Fruit fly (Drosophila melanogaster): ENCODE data around the gene Archease.

Gene Archease

DNA sequence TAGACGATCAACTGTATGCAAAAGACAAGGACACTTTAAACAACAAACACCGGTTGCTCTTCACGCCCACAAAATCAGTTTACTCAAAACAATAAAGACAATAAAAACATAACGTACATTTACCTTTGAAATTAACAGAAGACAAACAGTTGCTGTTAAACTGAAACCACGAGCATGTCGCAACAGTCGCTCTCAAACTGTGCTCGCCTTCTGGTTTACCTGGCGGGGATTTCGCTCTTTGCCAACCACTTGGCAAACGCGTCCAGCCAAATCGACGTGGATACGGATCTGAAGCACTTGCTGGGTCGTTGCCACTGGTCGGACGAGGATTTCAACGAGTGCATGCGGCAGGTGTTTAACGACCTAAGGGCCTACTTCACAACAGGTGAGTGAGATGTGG lies 2.6 kb upstream of the Archease start:
- TF ChIP-seq pan (optimal IDR thresholded peaks at IDR 0.05) (no peak), psq (optimal IDR thresholded peaks at IDR 0.05) (no peak), Dll (optimal IDR thresholded peaks at IDR 0.05) (no peak), CG8478 (optimal IDR thresholded peaks at IDR 0.05) (no peak), EcR (GFP tag; optimal IDR thresholded peaks at IDR 0.05) (no peak), usp (GFP tag; optimal IDR thresholded peaks at IDR 0.05) (no peak)

DNA sequence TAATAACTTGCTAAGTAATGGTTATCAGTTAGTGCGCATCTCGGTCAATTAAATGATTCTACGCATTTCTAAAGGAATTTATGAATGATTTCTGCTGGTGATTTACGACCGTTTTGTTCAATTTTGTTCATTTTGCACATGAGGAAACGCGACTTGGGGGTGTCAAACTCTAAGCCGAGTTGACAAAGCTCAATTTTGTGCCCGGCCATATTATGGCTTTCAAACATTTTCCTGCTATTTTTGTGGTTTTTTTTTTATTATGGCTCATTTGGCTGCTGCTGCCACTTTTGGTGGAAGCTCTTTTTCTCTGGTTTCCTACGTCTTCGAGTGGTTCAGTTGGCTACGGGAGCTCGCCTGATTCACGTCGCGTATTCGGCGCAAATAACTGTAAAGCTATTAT lies 1.3 kb upstream of the Archease start, which contains the start of gene Jhbp16:
TSS of gene Jhbp16 (plus strand) at position 301 of the 400 bp plus-strand sequence.
- TF ChIP-seq EcR (GFP tag; optimal IDR thresholded peaks at IDR 0.05) (no peak), usp (GFP tag; optimal IDR thresholded peaks at IDR 0.05) (no peak), pan (optimal IDR thresholded peaks at IDR 0.05) (no peak), Dll (optimal IDR thresholded peaks at IDR 0.05) (no peak), psq (optimal IDR thresholded peaks at IDR 0.05) (no peak), CG8478 (optimal IDR thresholded peaks at IDR 0.05) (no peak)

DNA sequence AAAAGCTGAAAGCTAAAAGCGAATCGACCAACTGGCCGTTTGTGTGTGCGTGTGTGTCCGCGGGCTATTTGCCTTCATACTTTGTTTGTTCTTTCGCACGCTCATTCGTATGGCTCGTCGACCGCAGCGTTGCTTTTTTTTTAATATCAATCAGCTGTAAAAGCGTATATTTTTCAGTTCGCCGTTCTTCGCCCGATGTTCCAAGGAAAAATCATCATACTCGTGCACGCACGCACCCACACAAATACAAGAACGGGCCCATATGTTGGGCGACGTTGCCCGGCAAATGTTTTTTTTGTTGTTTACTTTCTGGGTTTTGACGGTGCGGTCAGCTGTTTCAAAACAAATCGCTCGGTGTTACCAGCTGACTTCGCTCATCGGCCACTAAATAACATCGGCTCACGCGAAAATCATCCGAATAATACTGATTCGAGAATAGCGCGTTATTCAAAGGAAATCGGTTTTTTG lies 2.1 kb downstream of the Archease start, which contains the start of gene E2f1:
TSS of gene E2f1 (minus strand) at position 213 of the 468 bp plus-strand sequence.
- TF ChIP-seq CG8478 (optimal IDR thresholded peaks at IDR 0.05) (no peak), Dll (optimal IDR thresholded peaks at IDR 0.05) (no peak), usp (GFP tag; optimal IDR thresholded peaks at IDR 0.05) (no peak), EcR (GFP tag; optimal IDR thresholded peaks at IDR 0.05) (no peak), pan (optimal IDR thresholded peaks at IDR 0.05) (no peak), psq (optimal IDR thresholded peaks at IDR 0.05) (no peak)

DNA sequence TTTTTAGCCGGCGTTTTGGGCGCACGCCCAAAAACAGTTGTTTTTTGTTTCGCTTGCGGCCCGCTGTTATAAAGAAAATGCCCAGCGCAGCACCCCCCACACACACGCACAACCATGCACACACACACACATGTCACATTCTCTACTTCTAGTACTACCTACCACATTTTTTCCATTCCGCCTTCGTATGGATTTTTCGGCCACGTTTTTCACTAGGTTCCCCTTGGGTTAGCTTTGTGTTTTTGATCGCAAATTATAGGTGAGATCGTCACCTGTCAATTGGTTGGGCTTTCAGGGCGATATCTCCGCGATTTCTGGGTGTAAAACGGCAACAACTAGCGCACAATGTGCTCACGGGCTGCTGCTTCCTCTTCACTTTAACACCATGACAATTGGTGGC lies 2.7 kb downstream of the Archease start:
- no peak for TF ChIP-seq Dll (optimal IDR thresholded peaks at IDR 0.05)
- TF ChIP-seq psq (optimal IDR thresholded peaks at IDR 0.05): no peak
- TF ChIP-seq EcR (GFP tag; optimal IDR thresholded peaks at IDR 0.05): no peak
- TF ChIP-seq CG8478 (optimal IDR thresholded peaks at IDR 0.05): no peak
- no peak for TF ChIP-seq usp (GFP tag; optimal IDR thresholded peaks at IDR 0.05)
- TF ChIP-seq pan (optimal IDR thresholded peaks at IDR 0.05): no peak

DNA sequence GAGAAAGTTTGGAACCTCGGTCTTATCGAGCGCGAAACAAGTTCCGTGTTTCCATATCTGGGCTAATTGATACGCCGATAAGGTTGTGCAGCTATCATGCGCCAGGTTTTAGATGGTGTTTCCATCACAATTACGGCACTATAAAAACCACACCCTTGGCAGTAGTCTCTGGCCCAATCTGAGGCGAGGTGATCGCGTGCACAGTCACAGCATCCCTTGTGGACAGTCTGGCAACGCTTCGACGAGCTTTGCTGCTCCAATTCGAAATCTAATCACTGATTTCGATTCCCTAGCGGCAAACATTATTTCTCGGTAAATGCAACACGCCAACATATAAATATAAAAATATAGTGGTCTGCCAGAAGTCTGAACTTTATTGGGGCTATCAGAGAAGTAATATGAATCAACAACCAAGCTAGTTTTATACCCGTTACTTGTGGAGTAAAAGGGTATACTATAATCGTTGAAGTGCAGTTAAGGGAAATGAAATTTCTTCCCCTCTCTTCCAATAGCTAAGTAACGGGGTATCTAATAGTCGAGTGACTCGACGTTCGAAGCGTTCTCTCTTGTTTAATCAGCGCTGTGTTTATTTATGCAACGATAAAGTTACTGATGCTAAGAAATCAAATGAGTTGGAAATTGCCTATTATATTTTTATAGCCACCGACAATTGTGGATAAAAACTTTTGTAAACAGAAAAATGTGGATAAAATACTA lies 3.9 kb downstream of the Archease start:
- no peak for TF ChIP-seq CG8478 (optimal IDR thresholded peaks at IDR 0.05)
- no peak for TF ChIP-seq Dll (optimal IDR thresholded peaks at IDR 0.05)
- TF ChIP-seq pan (optimal IDR thresholded peaks at IDR 0.05): no peak
- TF ChIP-seq psq (optimal IDR thresholded peaks at IDR 0.05): no peak
- TF ChIP-seq EcR (GFP tag; optimal IDR thresholded peaks at IDR 0.05): no peak
- TF ChIP-seq usp (GFP tag; optimal IDR thresholded peaks at IDR 0.05): no peak

DNA sequence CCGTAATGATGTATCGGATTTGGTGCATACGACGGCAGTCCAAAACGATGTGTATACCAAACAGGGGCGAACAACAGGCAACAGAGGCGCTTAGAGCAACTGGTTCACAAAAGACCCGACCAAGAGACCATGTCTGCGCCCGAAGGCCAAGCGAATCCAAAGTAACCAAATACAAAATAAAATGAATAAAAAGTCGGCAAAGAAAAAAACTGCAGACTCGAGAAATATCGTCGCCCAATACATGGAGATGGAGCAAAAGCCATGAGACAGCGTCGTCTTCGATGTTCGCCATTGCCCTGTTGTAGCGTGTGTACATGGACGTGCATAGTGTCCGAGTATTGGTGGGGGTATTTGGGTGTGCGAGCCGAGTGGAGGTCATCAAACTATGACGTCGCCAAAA lies 4.5 kb downstream of the Archease start:
- peak in 1 of 2 experiments; percentile 74 for TF ChIP-seq EcR (GFP tag; optimal IDR thresholded peaks at IDR 0.05)
- no peak for TF ChIP-seq CG8478 (optimal IDR thresholded peaks at IDR 0.05)
- TF ChIP-seq pan (optimal IDR thresholded peaks at IDR 0.05): no peak
- no peak for TF ChIP-seq Dll (optimal IDR thresholded peaks at IDR 0.05)
- TF ChIP-seq usp (GFP tag; optimal IDR thresholded peaks at IDR 0.05): no peak
- TF ChIP-seq psq (optimal IDR thresholded peaks at IDR 0.05): no peak

DNA sequence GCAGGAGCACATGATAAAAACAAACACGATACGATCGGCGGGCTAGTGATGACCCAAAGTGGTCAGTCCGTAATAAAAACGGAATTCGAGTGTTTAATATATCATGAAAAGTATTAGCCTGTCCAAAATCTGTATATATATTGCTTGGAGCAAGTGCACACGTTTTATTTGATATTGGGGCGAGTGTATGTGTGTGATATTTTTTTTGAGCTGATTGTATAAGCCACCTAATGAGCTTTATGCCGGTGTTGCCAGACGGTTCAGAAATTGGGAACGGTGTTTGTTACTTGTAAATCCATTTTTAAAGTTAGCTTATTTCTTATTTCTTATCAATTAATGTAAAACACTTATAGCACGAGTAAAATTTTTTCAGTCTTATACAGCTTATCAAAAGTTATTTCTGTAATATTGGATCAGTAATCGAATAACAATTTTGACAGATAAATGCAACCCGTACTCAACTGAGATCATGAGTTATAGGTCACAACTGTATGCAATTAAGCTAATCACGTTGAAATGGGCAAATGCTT lies 5.2 kb downstream of the Archease start:
- no peak for TF ChIP-seq EcR (GFP tag; optimal IDR thresholded peaks at IDR 0.05)
- TF ChIP-seq pan (optimal IDR thresholded peaks at IDR 0.05): no peak

DNA sequence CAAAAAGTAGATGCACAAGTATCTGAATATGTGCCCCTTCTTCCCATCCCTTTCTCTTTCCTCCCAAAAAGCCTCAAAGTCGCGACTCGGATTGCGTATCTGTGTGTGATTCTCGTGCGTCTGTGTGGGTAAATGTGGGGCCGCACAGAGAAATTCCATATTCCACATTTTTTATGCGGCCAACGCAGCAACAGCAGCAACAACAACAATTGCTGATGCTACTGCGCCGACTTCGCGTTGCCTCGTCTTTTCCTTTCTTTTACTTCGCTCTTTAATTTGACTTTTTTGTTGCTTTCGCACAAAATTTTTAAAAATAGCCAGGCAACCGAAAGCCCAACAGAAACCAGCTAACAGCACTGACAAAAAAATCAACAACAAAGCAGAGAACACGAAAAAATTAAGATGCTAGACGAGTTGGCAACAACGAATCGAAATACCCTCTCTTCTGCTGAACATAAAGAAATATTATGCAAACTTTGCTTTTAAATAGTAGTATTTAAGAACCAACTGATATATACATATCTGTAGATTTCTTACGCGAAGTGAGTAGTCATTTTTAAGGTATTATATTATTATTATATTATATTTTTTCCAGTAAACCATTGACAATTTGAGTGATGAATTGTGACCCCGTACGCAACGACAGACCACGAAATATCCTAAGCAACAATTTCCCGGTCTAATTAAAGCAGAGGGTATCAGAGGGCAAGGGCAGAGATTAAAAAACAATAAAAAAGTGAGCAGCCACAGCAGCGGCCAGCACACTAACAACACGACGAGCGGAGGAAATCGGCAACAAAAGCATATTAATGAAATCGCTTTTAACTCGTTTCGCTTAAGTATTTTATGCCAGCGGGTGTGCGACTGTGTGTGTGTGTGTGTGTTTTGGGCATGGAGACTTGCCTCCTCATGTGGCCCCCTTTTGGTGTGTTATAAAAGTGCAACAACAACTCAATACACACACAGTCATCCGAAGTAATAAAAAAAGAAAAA lies 6.0 kb downstream of the Archease start:
- TF ChIP-seq EcR (GFP tag; optimal IDR thresholded peaks at IDR 0.05) (no peak), psq (optimal IDR thresholded peaks at IDR 0.05) (no peak), Dll (optimal IDR thresholded peaks at IDR 0.05) (no peak), usp (GFP tag; optimal IDR thresholded peaks at IDR 0.05) (no peak), pan (optimal IDR thresholded peaks at IDR 0.05) (no peak), CG8478 (optimal IDR thresholded peaks at IDR 0.05) (no peak)

DNA sequence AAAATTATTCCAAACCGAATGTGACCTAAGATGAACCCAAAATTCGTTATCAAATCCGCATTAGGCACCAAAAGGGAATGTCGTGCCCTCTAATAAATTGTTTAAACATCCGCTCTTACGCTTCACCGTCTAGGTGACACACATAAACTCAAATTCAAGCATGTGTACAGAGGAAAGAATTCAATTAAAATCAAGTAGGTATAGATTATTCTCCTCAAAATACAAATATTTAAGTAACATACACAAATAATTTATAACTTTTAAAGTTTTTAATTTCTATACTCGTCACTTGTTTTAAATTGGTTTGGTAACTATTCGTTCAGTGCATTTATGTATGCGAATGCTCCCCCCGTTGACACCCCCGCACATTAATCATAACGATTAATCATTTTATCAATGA lies 7.4 kb downstream of the Archease start:
- TF ChIP-seq EcR (GFP tag; optimal IDR thresholded peaks at IDR 0.05) (no peak), CG8478 (optimal IDR thresholded peaks at IDR 0.05) (no peak), pan (optimal IDR thresholded peaks at IDR 0.05) (no peak), Dll (optimal IDR thresholded peaks at IDR 0.05) (no peak), psq (optimal IDR thresholded peaks at IDR 0.05) (no peak), usp (GFP tag; optimal IDR thresholded peaks at IDR 0.05) (no peak)

DNA sequence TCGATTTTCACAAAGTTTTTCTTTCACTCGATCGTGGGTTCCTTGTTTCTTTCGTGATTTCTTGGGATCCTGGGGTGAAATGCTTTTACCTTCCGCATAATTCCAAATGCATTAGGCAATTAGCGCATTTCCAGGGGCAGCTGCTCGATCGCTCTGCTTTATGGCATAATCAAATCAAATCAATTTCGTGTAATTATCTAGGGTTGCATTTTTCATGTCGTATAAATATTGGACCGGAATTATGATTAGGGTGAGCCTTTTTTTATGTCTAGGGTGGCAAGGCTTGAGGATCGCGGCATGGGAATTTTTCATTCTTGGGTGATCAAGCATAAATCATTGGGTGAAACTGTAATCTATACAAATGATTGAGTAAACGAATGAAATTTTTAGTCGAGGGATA lies 8.0 kb downstream of the Archease start:
- TF ChIP-seq usp (GFP tag; optimal IDR thresholded peaks at IDR 0.05): no peak

DNA sequence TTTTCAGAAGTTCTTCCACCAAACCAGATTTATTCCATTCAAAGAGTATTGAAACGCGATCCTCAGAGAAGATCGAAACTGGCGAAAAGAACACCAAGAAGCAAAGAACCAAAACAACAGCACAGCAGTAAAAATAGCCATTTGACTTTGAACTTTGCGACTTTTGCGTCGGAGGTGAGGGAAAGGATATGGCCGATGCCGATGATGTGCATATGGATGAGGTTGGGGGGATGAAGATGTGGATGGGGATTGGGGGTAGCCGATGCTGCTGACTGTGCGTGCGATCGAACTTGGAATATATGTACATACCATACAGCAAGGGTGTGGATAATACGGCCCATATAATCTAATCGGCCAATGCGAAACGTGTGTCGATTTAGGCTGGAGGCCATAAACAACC lies 9.3 kb downstream of the Archease start:
- TF ChIP-seq psq (optimal IDR thresholded peaks at IDR 0.05): no peak
- no peak for TF ChIP-seq usp (GFP tag; optimal IDR thresholded peaks at IDR 0.05)
- TF ChIP-seq EcR (GFP tag; optimal IDR thresholded peaks at IDR 0.05): no peak
- TF ChIP-seq CG8478 (optimal IDR thresholded peaks at IDR 0.05): no peak
- no peak for TF ChIP-seq pan (optimal IDR thresholded peaks at IDR 0.05)
- no peak for TF ChIP-seq Dll (optimal IDR thresholded peaks at IDR 0.05)

DNA sequence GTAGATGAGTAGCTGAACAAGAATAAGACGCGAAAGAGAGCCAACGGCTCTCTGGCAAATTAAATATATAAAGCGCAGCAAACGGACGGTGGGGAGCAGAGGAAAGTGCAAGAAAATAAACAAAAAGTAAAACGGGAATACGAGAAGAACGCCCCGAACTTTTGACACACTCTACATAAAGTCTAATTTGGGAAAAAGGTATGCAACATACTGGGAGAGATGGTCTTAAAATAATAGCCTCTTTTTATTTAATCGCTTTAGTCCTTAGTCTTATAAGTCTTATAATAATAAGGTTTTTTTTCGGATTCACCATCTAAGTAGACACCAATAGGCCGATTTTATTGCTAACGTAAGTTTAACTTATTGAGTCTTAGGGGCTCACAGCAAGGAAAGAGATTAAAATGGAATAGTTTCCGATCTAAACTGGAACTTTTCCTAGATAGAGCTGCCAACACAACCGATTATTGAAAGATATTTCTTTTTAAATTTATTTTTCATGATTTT lies 9.8 kb downstream of the Archease start:
- no peak for TF ChIP-seq usp (GFP tag; optimal IDR thresholded peaks at IDR 0.05)
- TF ChIP-seq CG8478 (optimal IDR thresholded peaks at IDR 0.05): no peak
- TF ChIP-seq pan (optimal IDR thresholded peaks at IDR 0.05): no peak
- TF ChIP-seq psq (optimal IDR thresholded peaks at IDR 0.05): no peak
- no peak for TF ChIP-seq Dll (optimal IDR thresholded peaks at IDR 0.05)
- TF ChIP-seq EcR (GFP tag; optimal IDR thresholded peaks at IDR 0.05): no peak
